Worm (Caenorhabditis elegans): ENCODE data around the gene R10E9.2.

ce11 chrIII:3935808-3936207 is 28.3 kb downstream of the R10E9.2 start, which contains the start of gene npl-10:
- TF ChIP-seq dpl-1 (GFP tag; optimal IDR thresholded peaks at IDR 0.05) (no peak), snpc-4 (tag; optimal IDR thresholded peaks at IDR 0.05) (no peak), lsy-2 (tag; optimal IDR thresholded peaks at IDR 0.05) (no peak), mep-1 (tag; optimal IDR thresholded peaks at IDR 0.05) (no peak), nhr-28 (tag; optimal IDR thresholded peaks at IDR 0.05) (no peak), lin-39 (tag; optimal IDR thresholded peaks at IDR 0.05) (no peak), elt-3 (tag; optimal IDR thresholded peaks at IDR 0.05) (no peak), isw-1 (GFP tag; IDR thresholded peaks at IDR 0.05) (no peak), ama-1 (optimal IDR thresholded peaks at IDR 0.05) (no peak), lin-13 (GFP tag; optimal IDR thresholded peaks at IDR 0.05) (no peak), mdl-1 (tag; optimal IDR thresholded peaks at IDR 0.05) (no peak)

Measured in whole organism, L1 larva.